Worm (Caenorhabditis elegans): ENCODE results near the gene tmd-2.

Gene tmd-2

ce11 chrV:8334360-8334759 lies at the start of gene tmd-2:
Gene tmd-2, plus strand, starts transcription at chrV:8334660.
- TF ChIP-seq nhr-237 (tag; optimal IDR thresholded peaks at IDR 0.05) (no peak), unc-39 (tag; optimal IDR thresholded peaks at IDR 0.05) (no peak), unc-55 (GFP tag; optimal IDR thresholded peaks at IDR 0.05) (no peak), nhr-21 (tag; optimal IDR thresholded peaks at IDR 0.05) (no peak), nhr-10 (tag; optimal IDR thresholded peaks at IDR 0.05) (no peak), sem-4 (tag; optimal IDR thresholded peaks at IDR 0.05) (no peak), lin-39 (tag; optimal IDR thresholded peaks at IDR 0.05) (no peak), gmeb-1 (tag; optimal IDR thresholded peaks at IDR 0.05) (no peak), Y55F3AM.14 (GFP tag; optimal IDR thresholded peaks at IDR 0.05) (no peak), nhr-6 (tag; optimal IDR thresholded peaks at IDR 0.05) (no peak), ceh-82 (tag; optimal IDR thresholded peaks at IDR 0.05) (no peak), peb-1 (tag; optimal IDR thresholded peaks at IDR 0.05) (no peak), C34F6.9 (tag; optimal IDR thresholded peaks at IDR 0.05) (no peak), sma-9 (GFP tag; optimal IDR thresholded peaks at IDR 0.05) (no peak), sma-9 (tag; optimal IDR thresholded peaks at IDR 0.05) (no peak), elt-1 (tag; optimal IDR thresholded peaks at IDR 0.05) (no peak)

ce11 chrV:8284800-8285199 lies 49.7 kb upstream of the tmd-2 start, which contains the start of gene slc-17.5:
Gene slc-17.5, minus strand, starts transcription at chrV:8284900.
- TF ChIP-seq dmd-4 (tag; optimal IDR thresholded peaks at IDR 0.05) (no peak), nhr-77 (tag; optimal IDR thresholded peaks at IDR 0.05) (no peak), gmeb-1 (tag; optimal IDR thresholded peaks at IDR 0.05) (no peak), lin-11 (tag; optimal IDR thresholded peaks at IDR 0.05) (no peak), R02D3.7 (tag; optimal IDR thresholded peaks at IDR 0.05) (no peak), nhr-237 (tag; optimal IDR thresholded peaks at IDR 0.05) (no peak), nhr-23 (tag; optimal IDR thresholded peaks at IDR 0.05) (no peak), nhr-21 (tag; optimal IDR thresholded peaks at IDR 0.05) (no peak), F13H6.1 (tag; optimal IDR thresholded peaks at IDR 0.05) (no peak)

DNA sequence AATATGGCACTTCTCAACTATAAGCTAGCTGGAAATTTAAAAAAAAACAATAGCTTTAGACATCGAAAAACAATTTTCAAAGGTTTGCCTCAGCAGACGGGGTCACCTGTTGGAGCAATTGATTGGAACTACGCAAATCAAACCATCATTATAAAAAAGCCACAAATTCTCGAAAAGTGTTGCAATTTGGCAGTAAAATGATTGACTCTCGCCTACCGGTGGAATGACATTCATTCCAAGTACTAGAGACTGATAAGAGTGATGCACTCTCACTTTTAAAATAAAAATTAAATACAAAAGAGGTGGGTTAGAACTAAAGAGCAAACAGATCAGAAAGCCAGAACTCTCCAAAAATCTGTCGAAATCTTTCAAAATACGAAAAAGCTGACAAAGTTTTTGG lies 49.0 kb upstream of the tmd-2 start:
- TF ChIP-seq fos-1 (tag; optimal IDR thresholded peaks at IDR 0.05) (peak; percentile 28), mbf-1 (tag; optimal IDR thresholded peaks at IDR 0.05) (no peak)

- peak; percentile 7 for TF ChIP-seq nhr-6 (tag; optimal IDR thresholded peaks at IDR 0.05)
- TF ChIP-seq Y55F3AM.14 (GFP tag; optimal IDR thresholded peaks at IDR 0.05) = no peak
- peak; percentile 45 for TF ChIP-seq C34F6.9 (tag; optimal IDR thresholded peaks at IDR 0.05)
- TF ChIP-seq sma-9 (GFP tag; optimal IDR thresholded peaks at IDR 0.05) = peak; percentile 98
- no peak for TF ChIP-seq sma-9 (tag; optimal IDR thresholded peaks at IDR 0.05)
- peak; percentile 24 for TF ChIP-seq zag-1 (tag; optimal IDR thresholded peaks at IDR 0.05)
- TF ChIP-seq R02D3.7 (tag; optimal IDR thresholded peaks at IDR 0.05) = no peak
- peak in 1 of 2 experiments; percentile 64 for TF ChIP-seq mdl-1 (tag; optimal IDR thresholded peaks at IDR 0.05)
- no peak for TF ChIP-seq lsy-2 (tag; optimal IDR thresholded peaks at IDR 0.05)
- TF ChIP-seq alr-1 (tag; optimal IDR thresholded peaks at IDR 0.05) = no peak
- no peak for TF ChIP-seq ztf-4 (tag; optimal IDR thresholded peaks at IDR 0.05)
Observed at ce11 chrV:8288125-8288806, 46.2 kb upstream of the tmd-2 start.

ce11 chrV:8291764-8292163 lies 42.7 kb upstream of the tmd-2 start, which contains the start of gene srg-33:
Gene srg-33, plus strand, starts transcription at chrV:8292064.
- TF ChIP-seq sem-4 (tag; optimal IDR thresholded peaks at IDR 0.05) (no peak), mab-5 (tag; optimal IDR thresholded peaks at IDR 0.05) (no peak), ztf-4 (tag; optimal IDR thresholded peaks at IDR 0.05) (no peak), sma-9 (GFP tag; optimal IDR thresholded peaks at IDR 0.05) (no peak), sma-9 (tag; optimal IDR thresholded peaks at IDR 0.05) (no peak)

DNA sequence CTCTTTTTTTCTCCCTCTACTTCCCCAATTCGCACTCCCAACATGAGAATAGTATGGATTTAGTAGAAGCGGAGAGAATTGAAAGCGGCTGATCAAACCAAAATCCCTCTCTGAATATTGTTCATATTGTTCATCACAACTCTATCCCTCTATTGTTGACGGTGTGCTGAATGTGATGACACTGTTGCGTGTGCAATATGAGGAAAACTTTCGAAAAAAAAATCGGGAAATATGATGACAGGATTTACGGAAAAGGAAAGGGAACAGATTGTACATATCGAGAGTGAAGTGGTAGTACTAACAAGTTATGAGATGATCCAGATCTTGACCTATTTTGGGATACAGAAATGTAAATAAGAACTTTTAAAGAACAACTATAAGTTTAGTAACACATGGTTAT lies 38.6 kb upstream of the tmd-2 start, which contains the start of gene smex-1:
TSS of gene smex-1 (minus strand) at position 101 of the 400 bp plus-strand sequence.
- TF ChIP-seq Y55F3AM.14 (GFP tag; optimal IDR thresholded peaks at IDR 0.05) (no peak), nhr-12 (tag; optimal IDR thresholded peaks at IDR 0.05) (no peak), mbf-1 (tag; optimal IDR thresholded peaks at IDR 0.05) (no peak), unc-55 (GFP tag; optimal IDR thresholded peaks at IDR 0.05) (no peak), nhr-237 (tag; optimal IDR thresholded peaks at IDR 0.05) (no peak), mab-5 (tag; optimal IDR thresholded peaks at IDR 0.05) (no peak)
